Worm (Caenorhabditis elegans) whole organism, L1 larva: ENCODE results near the gene F32G8.3.
A peak's percentile ranks its signal among the peaks of the same experiment; 100 is the strongest.

ENCODE experiments used
- C16A3.4 ChIP-seq: fragments of 150-350 bp; optimal IDR thresholded peaks from 2 replicates; lab custom pipeline; 2014; ENCODE audit warnings: missing biosample characterization, missing genetic modification characterization
- ama-1 ChIP-seq: fragments of 150-350 bp; optimal IDR thresholded peaks from 2 replicates; lab custom pipeline; 2014
- blmp-1 ChIP-seq: fragments of 150-350 bp; optimal IDR thresholded peaks from 2 replicates; lab custom pipeline; 2014; ENCODE audit warnings: missing biosample characterization, missing genetic modification characterization
- ceh-8 ChIP-seq: fragments of 200-800 bp; sonication (Bioruptor generic); optimal IDR thresholded peaks from 2 replicates; lab custom pipeline; 2018; ENCODE audit warnings: mild to moderate bottlenecking, missing genetic modification characterization, moderate library complexity, missing compliant biosample characterization
- ceh-82 ChIP-seq, 3 experiments: fragments of 150-350 bp in 1 of 3; sonication (generic microtip) in 2 of 3; optimal IDR thresholded peaks; 2 replicates each; lab custom pipeline; 2014 to 2017; ENCODE audit warnings: missing biosample characterization in 3 of 3, missing genetic modification characterization in 3 of 3
- ceh-88 ChIP-seq: fragments of 200-800 bp; sonication (Bioruptor generic); IDR thresholded peaks from 2 replicates; pipeline ENCODE4 v1.3.6; 2022; ENCODE audit warnings: missing genetic modification characterization, missing compliant biosample characterization
- ceh-90 ChIP-seq: sonication (generic microtip); optimal IDR thresholded peaks from 2 replicates; lab custom pipeline; 2016; ENCODE audit warnings: missing genetic modification characterization, missing compliant biosample characterization
- dpl-1 ChIP-seq, 3 experiments: fragments of 150-350 bp in 2 of 3; sonication (generic microtip) in 1 of 3; optimal IDR thresholded peaks; 2 replicates each; lab custom pipeline; 2014 to 2017; ENCODE audit warnings: missing biosample characterization in 3 of 3, missing genetic modification characterization in 3 of 3, missing genetic modification reagents in 3 of 3
- egl-13 ChIP-seq: sonication (generic microtip); optimal IDR thresholded peaks from 2 replicates; lab custom pipeline; 2016; ENCODE audit warnings: missing genotype, missing genetic modification reagents, missing genetic modification characterization, missing compliant biosample characterization
- egl-27 ChIP-seq, 2 experiments: fragments of 150-350 bp in 1 of 2; sonication (generic microtip); optimal IDR thresholded peaks; 3 replicates each; lab custom pipeline; 2017 to 2018; ENCODE audit warnings: missing biosample characterization in 2 of 2, missing genetic modification characterization in 2 of 2, missing genetic modification reagents in 2 of 2
- elt-2 ChIP-seq: sonication (generic microtip); optimal IDR thresholded peaks from 2 replicates; lab custom pipeline; 2016; ENCODE audit warnings: missing genetic modification characterization, mild to moderate bottlenecking, inconsistent platforms, missing compliant biosample characterization, missing genetic modification reagents
- elt-3 ChIP-seq, 6 experiments: fragments of 150-350 bp in 1 of 6; sonication (generic microtip); optimal IDR thresholded peaks; 2 replicates each; lab custom pipeline; 2017 to 2018; ENCODE audit warnings: missing biosample characterization in 6 of 6, missing genetic modification characterization in 6 of 6, inconsistent platforms in 1 of 6
- fkh-8 ChIP-seq: sonication (generic microtip); optimal IDR thresholded peaks from 2 replicates; lab custom pipeline; 2016; ENCODE audit warnings: mild to moderate bottlenecking, missing genetic modification characterization, missing compliant biosample characterization
- fos-1 ChIP-seq: fragments of 150-350 bp; optimal IDR thresholded peaks from 2 replicates; lab custom pipeline; 2014; ENCODE audit warnings: missing biosample characterization, missing genetic modification characterization
- hlh-17 ChIP-seq: fragments of 200-800 bp; sonication (Bioruptor generic); optimal IDR thresholded peaks from 2 replicates; lab custom pipeline; 2018; ENCODE audit warnings: missing genetic modification characterization, mild to moderate bottlenecking, missing compliant biosample characterization, moderate library complexity, borderline replicate concordance
- irx-1 ChIP-seq: sonication (generic microtip); optimal IDR thresholded peaks from 2 replicates; lab custom pipeline; 2016; ENCODE audit warnings: missing genetic modification characterization, missing compliant biosample characterization
- isw-1 ChIP-seq: fragments of 200-800 bp; sonication (Bioruptor generic); IDR thresholded peaks from 2 replicates; pipeline ENCODE4 v1.3.6; 2022; ENCODE audit warnings: missing genetic modification characterization, missing compliant biosample characterization
- lin-13 ChIP-seq: fragments of 150-350 bp; optimal IDR thresholded peaks from 2 replicates; lab custom pipeline; 2014; ENCODE audit warnings: missing biosample characterization, missing genetic modification reagents, missing genetic modification characterization
- lin-14 ChIP-seq: fragments of 200-800 bp; sonication (Bioruptor generic); optimal IDR thresholded peaks from 2 replicates; lab custom pipeline; 2018; ENCODE audit warnings: mild to moderate bottlenecking, missing genetic modification characterization, moderate library complexity, missing compliant biosample characterization
- lin-35 ChIP-seq, 2 experiments: fragments of 150-350 bp; optimal IDR thresholded peaks; 2 replicates each; lab custom pipeline; 2014; ENCODE audit warnings: missing biosample characterization in 2 of 2, missing genetic modification characterization in 2 of 2, missing genetic modification reagents in 2 of 2
- lin-39 ChIP-seq: fragments of 150-350 bp; optimal IDR thresholded peaks from 2 replicates; lab custom pipeline; 2014; ENCODE audit warnings: missing biosample characterization, missing genetic modification reagents, missing genetic modification characterization
- lir-3 ChIP-seq: sonication (generic microtip); optimal IDR thresholded peaks from 2 replicates; lab custom pipeline; 2016; ENCODE audit warnings: mild to moderate bottlenecking, missing genetic modification characterization, moderate library complexity, missing compliant biosample characterization; ENCODE audit not compliant: poor library complexity
- mdl-1 ChIP-seq, 2 experiments: fragments of 150-350 bp; optimal IDR thresholded peaks; 2 replicates each; lab custom pipeline; 2014 to 2017; ENCODE audit warnings: missing biosample characterization in 2 of 2, missing genetic modification characterization in 2 of 2, inconsistent platforms in 1 of 2
- mef-2 ChIP-seq: fragments of 150-350 bp; optimal IDR thresholded peaks from 2 replicates; lab custom pipeline; 2014; ENCODE audit warnings: missing biosample characterization, missing genetic modification characterization
- mep-1 ChIP-seq: fragments of 150-350 bp; optimal IDR thresholded peaks from 2 replicates; lab custom pipeline; 2014; ENCODE audit warnings: missing biosample characterization, missing genetic modification characterization
- nhr-11 ChIP-seq: fragments of 150-350 bp; optimal IDR thresholded peaks from 2 replicates; lab custom pipeline; 2014; ENCODE audit warnings: missing biosample characterization, missing genetic modification characterization
- nhr-12 ChIP-seq: sonication (generic microtip); optimal IDR thresholded peaks from 2 replicates; lab custom pipeline; 2017; ENCODE audit warnings: missing biosample characterization, missing genetic modification characterization
- nhr-19 ChIP-seq: fragments of 200-800 bp; sonication (Bioruptor generic); conservative IDR thresholded peaks from 2 replicates; pipeline ENCODE4 v1.3.6; 2022; ENCODE audit warnings: missing genetic modification characterization, missing compliant biosample characterization
- nhr-20 ChIP-seq: sonication (generic microtip); optimal IDR thresholded peaks from 2 replicates; lab custom pipeline; 2016; ENCODE audit warnings: mild to moderate bottlenecking, missing genetic modification characterization, missing compliant biosample characterization
- nhr-237 ChIP-seq: fragments of 150-350 bp; optimal IDR thresholded peaks from 2 replicates; lab custom pipeline; 2014; ENCODE audit warnings: missing biosample characterization, missing genetic modification characterization
- nhr-28 ChIP-seq: fragments of 150-350 bp; optimal IDR thresholded peaks from 2 replicates; lab custom pipeline; 2014; ENCODE audit warnings: missing biosample characterization, missing genetic modification characterization
- nhr-76 ChIP-seq: sonication (generic microtip); optimal IDR thresholded peaks from 2 replicates; lab custom pipeline; 2017; ENCODE audit warnings: missing biosample characterization, missing genetic modification characterization
- nhr-84 ChIP-seq: sonication (generic microtip); optimal IDR thresholded peaks from 2 replicates; lab custom pipeline; 2017; ENCODE audit warnings: missing biosample characterization, missing genetic modification characterization
- nhr-85 ChIP-seq: sonication (generic microtip); peaks from one replicate; lab custom pipeline; 2016; ENCODE audit warnings: missing genetic modification characterization, inconsistent platforms, missing compliant biosample characterization
- pax-3 ChIP-seq: fragments of 200-800 bp; sonication (Bioruptor generic); optimal IDR thresholded peaks from 2 replicates; lab custom pipeline; 2018; ENCODE audit warnings: mild to moderate bottlenecking, missing genetic modification characterization, moderate library complexity, missing compliant biosample characterization
- pqm-1 ChIP-seq: sonication (generic microtip); optimal IDR thresholded peaks from 3 replicates; lab custom pipeline; 2017; ENCODE audit warnings: missing biosample characterization, missing genetic modification characterization
- rnt-1 ChIP-seq: sonication (generic microtip); optimal IDR thresholded peaks from 2 replicates; lab custom pipeline; 2016; ENCODE audit warnings: mild to moderate bottlenecking, missing genetic modification characterization, moderate library complexity, missing compliant biosample characterization
- snpc-4 ChIP-seq: fragments of 150-350 bp; optimal IDR thresholded peaks from 2 replicates; lab custom pipeline; 2014; ENCODE audit warnings: missing biosample characterization, missing genetic modification characterization
- snu-23 ChIP-seq: sonication (generic microtip); optimal IDR thresholded peaks from 2 replicates; lab custom pipeline; 2016; ENCODE audit warnings: missing genetic modification characterization, missing compliant biosample characterization
- tlp-1 ChIP-seq: fragments of 150-350 bp; optimal IDR thresholded peaks from 2 replicates; lab custom pipeline; 2014; ENCODE audit warnings: missing biosample characterization, missing genetic modification characterization
- unc-130 ChIP-seq: fragments of 150-350 bp; optimal IDR thresholded peaks from 2 replicates; lab custom pipeline; 2017; ENCODE audit warnings: missing biosample characterization, missing genetic modification characterization, inconsistent platforms
- unc-30 ChIP-seq: sonication (generic microtip); optimal IDR thresholded peaks from 2 replicates; lab custom pipeline; 2017; ENCODE audit warnings: missing biosample characterization, missing genetic modification characterization
- unc-86 ChIP-seq: sonication (generic microtip); optimal IDR thresholded peaks from 2 replicates; lab custom pipeline; 2016; ENCODE audit warnings: missing genetic modification characterization, missing compliant biosample characterization
- unc-98 ChIP-seq: fragments of 200-800 bp; sonication (Bioruptor generic); IDR thresholded peaks from 2 replicates; pipeline ENCODE4 v1.3.6; 2022; ENCODE audit warnings: missing genetic modification characterization, missing compliant biosample characterization
- zip-4 ChIP-seq: fragments of 200-800 bp; sonication (Bioruptor generic); optimal IDR thresholded peaks from 2 replicates; lab custom pipeline; 2018; ENCODE audit warnings: mild to moderate bottlenecking, missing genetic modification characterization, moderate library complexity, missing compliant biosample characterization

Gene F32G8.3

ce11 chrV:10562817-10563216 lies 7.7 kb upstream of the F32G8.3 start:
- no peak for TF ChIP-seq nhr-28 (tag; lab: Kevin White, UChicago)
- TF ChIP-seq elt-2 (tag; lab: Kevin White, UChicago), result peak; percentile 52
- no peak for TF ChIP-seq egl-13 (tag; lab: Kevin White, UChicago)
- no peak for TF ChIP-seq nhr-85

- TF ChIP-seq ceh-88 (GFP tag; lab: Robert Waterston, UW) (no peak), rnt-1 (tag; lab: Kevin White, UChicago) (no peak), nhr-84 (tag; lab: Kevin White, UChicago) (no peak), unc-130 (no peak), ceh-90 (tag; lab: Kevin White, UChicago) (no peak), nhr-11 (tag; lab: Kevin White, UChicago) (no peak), ama-1 (no peak), ceh-82 (tag; optimal IDR thresholded peaks at IDR 0.05; lab: Kevin White, UChicago) (no peak), nhr-85 (no peak), pax-3 (tag; lab: Kevin White, UChicago) (no peak), unc-86 (tag; lab: Kevin White, UChicago) (no peak)
Measured at ce11 chrV:10561632-10562031, 6.5 kb upstream of the F32G8.3 start.

DNA sequence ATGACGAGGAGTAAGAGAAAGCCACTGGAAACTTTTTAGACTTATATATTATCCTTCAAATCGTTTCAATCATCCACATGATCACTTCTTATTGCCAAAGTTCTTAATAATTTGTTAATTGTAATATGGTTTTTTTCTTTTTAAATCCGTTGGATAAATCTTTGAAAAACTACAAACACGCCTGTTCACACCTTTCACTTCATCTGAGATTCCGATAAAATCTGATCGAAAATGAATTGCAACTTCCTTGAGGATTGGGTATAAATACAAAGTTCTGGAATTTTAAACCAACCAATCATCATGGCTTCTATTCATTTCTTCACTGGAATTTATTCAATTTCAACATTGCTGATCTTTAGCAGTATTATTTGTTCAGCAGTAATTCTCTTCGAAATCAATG lies 5.5 kb upstream of the F32G8.3 start, which contains the start of gene col-152:
TSS of gene col-152 (plus strand) at position 301 of the 400 bp plus-strand sequence.
- TF ChIP-seq nhr-84 (tag; lab: Kevin White, UChicago) (no peak), fos-1 (no peak), rnt-1 (tag; lab: Kevin White, UChicago) (no peak), mef-2 (no peak), egl-27 (tag; optimal IDR thresholded peaks at IDR 0.05; lab: Kevin White, UChicago) (no peak), nhr-20 (tag; lab: Kevin White, UChicago) (no peak), isw-1 (no peak), nhr-12 (no peak), mep-1 (tag; lab: Kevin White, UChicago) (no peak), pqm-1 (no peak), unc-98 (no peak), lir-3 (tag; lab: Kevin White, UChicago) (no peak), nhr-76 (tag; lab: Kevin White, UChicago) (no peak), tlp-1 (no peak), mdl-1 (tag; optimal IDR thresholded peaks at IDR 0.05; lab: Kevin White, UChicago) (no peak), egl-13 (tag; lab: Kevin White, UChicago) (no peak), zip-4 (GFP tag; lab: Kevin White, UChicago) (no peak)

DNA sequence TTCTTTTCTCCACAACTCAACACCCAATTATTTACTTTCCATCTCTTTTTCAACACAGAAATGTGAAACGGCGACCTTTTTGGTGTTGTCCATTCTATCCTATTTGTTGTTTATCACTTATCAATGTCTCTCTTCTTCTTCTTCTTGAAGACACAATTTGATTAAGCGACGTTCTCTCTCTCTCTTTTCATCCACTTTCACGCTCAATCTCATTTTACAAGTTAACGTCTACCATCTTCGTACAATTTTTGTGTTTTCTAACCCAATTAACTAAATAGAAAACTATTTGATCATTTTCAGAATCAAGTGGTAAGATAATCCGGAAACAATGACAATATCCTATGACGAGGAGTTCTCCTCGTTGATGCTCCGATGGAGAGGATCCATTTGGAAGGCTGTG lies 2.5 kb upstream of the F32G8.3 start, which contains the start of gene best-14:
TSS of gene best-14 (plus strand) at position 301 of the 400 bp plus-strand sequence.
- no peak for TF ChIP-seq elt-3 (tag; optimal IDR thresholded peaks at IDR 0.05; lab: Kevin White, UChicago)
- no peak for TF ChIP-seq egl-27 (tag; optimal IDR thresholded peaks at IDR 0.05; lab: Kevin White, UChicago)
- peak; percentile 64 for TF ChIP-seq blmp-1 (tag; lab: Kevin White, UChicago)
- TF ChIP-seq ceh-8 (GFP tag; lab: Kevin White, UChicago), result no peak
- TF ChIP-seq fkh-8 (tag; lab: Kevin White, UChicago), result no peak
- peak; percentile 10 for TF ChIP-seq lin-14 (GFP tag; lab: Kevin White, UChicago)
- no peak for TF ChIP-seq snu-23 (GFP tag; lab: Kevin White, UChicago)
- no peak for TF ChIP-seq snpc-4
- no peak for TF ChIP-seq lin-35 (GFP tag; optimal IDR thresholded peaks at IDR 0.05; lab: Kevin White, UChicago)

ce11 chrV:10557094-10557493 lies 2.0 kb upstream of the F32G8.3 start:
- TF ChIP-seq snpc-4, result no peak
- TF ChIP-seq dpl-1 (GFP tag; optimal IDR thresholded peaks at IDR 0.05; lab: Kevin White, UChicago), result peak in 1 of 3 experiments; percentile 14
- TF ChIP-seq hlh-17 (GFP tag; lab: Kevin White, UChicago), result no peak
- TF ChIP-seq irx-1 (tag; lab: Kevin White, UChicago), result no peak
- TF ChIP-seq blmp-1 (tag; lab: Kevin White, UChicago), result peak; percentile 90
- TF ChIP-seq lin-35 (GFP tag; optimal IDR thresholded peaks at IDR 0.05; lab: Kevin White, UChicago), result no peak
- peak; percentile 7; the same call in 1 of the 2 replicates for TF ChIP-seq nhr-19 (GFP tag; lab: Robert Waterston, UW)
- no peak for TF ChIP-seq lin-39 (tag; lab: Kevin White, UChicago)
- TF ChIP-seq mef-2, result no peak
- TF ChIP-seq nhr-20 (tag; lab: Kevin White, UChicago), result peak; percentile 48
- no peak for TF ChIP-seq egl-27 (tag; optimal IDR thresholded peaks at IDR 0.05; lab: Kevin White, UChicago)
- peak; percentile 9 for TF ChIP-seq C16A3.4 (tag; lab: Kevin White, UChicago)
- TF ChIP-seq nhr-237 (tag; lab: Kevin White, UChicago), result no peak
- no peak for TF ChIP-seq lin-14 (GFP tag; lab: Kevin White, UChicago)
- no peak for TF ChIP-seq lin-13 (GFP tag; lab: Kevin White, UChicago)
- TF ChIP-seq nhr-84 (tag; lab: Kevin White, UChicago), result no peak
- TF ChIP-seq unc-98, result no peak
- no peak for TF ChIP-seq unc-30 (tag; lab: Kevin White, UChicago)
- no peak for TF ChIP-seq zip-4 (GFP tag; lab: Kevin White, UChicago)
